Fruit fly (Drosophila melanogaster): ENCODE measurements around the gene CG3631.
A peak's percentile ranks its signal among the peaks of the same experiment; 100 is the strongest.

The CG3631 gene

dm6 chr3R:14879207-14879863 lies at the start of gene CG3631:
Gene CG3631, plus strand, starts transcription at chr3R:14879457.
- TF ChIP-seq CG8478 (optimal IDR thresholded peaks at IDR 0.05) (no peak), CTCF (optimal IDR thresholded peaks at IDR 0.05) (no peak)

DNA sequence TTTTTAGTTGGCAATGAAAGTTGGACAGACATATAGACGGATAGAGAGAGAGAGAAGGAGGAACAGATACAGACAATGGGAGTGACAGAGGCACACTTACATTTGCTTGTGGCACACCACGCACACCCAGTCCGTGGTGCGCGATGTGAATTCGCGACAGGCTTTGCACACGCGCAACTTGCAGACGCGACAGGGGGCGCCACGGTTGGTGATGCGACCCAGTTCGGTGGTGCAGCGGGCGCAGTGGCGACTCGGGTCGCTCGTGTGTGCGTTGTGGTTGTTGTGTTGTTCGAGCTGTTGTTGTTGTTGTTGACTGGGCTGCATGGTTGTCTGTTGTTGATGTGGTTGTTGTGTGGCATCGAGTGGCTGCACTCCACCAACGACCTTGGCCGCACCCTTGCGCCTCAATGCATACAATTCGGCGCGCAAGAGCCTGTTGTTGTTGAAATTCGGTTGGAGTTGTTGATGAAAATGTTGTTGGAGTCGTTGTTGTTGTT lies 48.9 kb upstream of the CG3631 start:
- TF ChIP-seq CG8478 (optimal IDR thresholded peaks at IDR 0.05) (no peak), CTCF (optimal IDR thresholded peaks at IDR 0.05) (peak; percentile 4 to 11)

DNA sequence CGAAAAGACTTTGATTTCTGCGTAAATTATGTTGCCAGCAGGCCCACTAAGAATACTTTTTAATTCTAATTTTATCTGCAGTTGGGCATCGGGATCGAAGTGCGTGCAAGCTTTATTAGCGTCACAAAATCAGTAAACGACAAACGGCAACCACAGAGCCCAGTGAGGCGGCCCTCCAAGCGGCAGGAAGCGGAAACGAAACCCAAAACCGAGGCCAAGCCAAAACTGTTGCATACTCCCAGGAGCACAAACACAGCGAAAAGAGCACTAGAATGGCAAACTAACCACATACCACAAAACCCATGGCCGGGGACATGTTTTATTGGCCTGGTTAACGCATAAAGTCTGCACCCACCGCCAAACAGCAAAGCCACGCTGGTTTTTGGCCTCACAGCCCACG lies 47.0 kb upstream of the CG3631 start:
- TF ChIP-seq CTCF (optimal IDR thresholded peaks at IDR 0.05) = peak; percentile 17 to 55
- TF ChIP-seq CG8478 (optimal IDR thresholded peaks at IDR 0.05) = no peak

dm6 chr3R:14844743-14845142 lies 34.5 kb upstream of the CG3631 start, which contains the start of gene CG3610:
Gene CG3610, plus strand, starts transcription at chr3R:14845043.
- no peak for TF ChIP-seq CTCF (optimal IDR thresholded peaks at IDR 0.05)
- no peak for TF ChIP-seq CG8478 (optimal IDR thresholded peaks at IDR 0.05)

DNA sequence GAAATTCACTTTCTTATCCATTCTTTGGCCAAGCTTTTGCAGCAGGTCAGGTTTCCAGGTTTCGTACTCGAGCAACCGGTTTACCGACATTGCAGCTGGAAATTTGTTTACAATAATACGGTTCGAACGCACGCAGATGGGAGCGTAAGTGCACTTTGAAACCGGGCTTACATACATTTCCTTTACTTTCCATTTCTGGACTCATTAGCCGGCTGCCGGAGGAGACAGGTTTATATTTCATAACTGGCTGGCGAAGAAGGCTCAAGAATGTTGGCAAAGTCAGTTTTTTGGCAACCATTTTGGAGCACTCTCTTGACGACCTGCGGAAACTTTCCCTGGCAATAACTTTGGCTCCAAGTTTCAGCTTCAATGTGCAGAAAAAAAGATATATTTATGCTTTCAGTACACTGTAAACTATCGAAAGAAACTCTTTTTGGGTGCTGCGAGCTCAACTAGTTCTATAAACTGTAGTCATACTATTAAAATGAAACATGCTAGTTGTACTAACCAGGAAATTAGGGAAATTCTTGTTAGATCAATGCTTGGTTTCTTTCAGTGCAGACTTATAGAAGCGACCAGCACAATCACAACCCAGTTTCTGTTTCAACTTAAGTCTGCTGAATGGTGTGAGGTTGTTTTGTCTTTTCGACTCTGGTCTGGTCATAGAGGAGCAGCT lies 32.2 kb upstream of the CG3631 start:
- TF ChIP-seq CG8478 (optimal IDR thresholded peaks at IDR 0.05) = no peak
- no peak for TF ChIP-seq CTCF (optimal IDR thresholded peaks at IDR 0.05)

DNA sequence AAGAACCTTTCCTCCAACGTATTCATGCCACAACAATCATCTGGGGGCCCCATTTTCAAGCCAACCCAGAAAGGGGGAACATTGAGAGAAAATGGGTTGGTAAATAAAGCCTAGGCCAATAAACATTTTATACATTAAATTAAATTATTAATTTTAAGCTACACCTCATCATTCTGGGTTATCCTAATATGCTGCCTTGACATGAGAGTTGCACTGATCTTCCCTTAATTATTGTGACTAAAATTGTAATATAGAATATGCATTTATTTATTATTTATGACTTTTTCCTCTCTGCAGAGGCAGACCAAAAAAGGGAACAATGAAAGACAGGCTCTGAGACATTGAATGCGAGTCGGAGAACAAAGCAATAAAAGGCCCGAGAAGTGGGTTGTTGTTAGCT lies 31.4 kb upstream of the CG3631 start:
- TF ChIP-seq CTCF (optimal IDR thresholded peaks at IDR 0.05) = no peak
- no peak for TF ChIP-seq CG8478 (optimal IDR thresholded peaks at IDR 0.05)

DNA sequence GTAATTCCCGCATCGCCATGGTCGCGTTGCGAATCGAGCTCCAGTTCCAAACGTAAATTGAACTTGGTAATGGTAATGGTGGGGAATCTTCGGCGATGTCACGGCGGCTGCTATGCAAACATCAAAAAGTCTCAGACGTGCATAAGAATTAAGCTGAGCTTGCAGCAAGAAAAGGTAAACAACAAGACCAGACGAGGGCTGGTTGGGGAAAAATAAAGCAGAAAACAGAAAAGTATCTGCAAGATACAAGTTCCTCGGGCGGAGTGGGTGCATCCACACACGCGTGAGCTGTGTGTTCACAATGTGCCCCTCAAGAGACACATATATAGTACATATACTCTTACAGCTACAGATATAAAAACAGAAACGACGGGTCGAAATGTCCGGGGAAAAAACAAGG lies 26.6 kb upstream of the CG3631 start:
- TF ChIP-seq CG8478 (optimal IDR thresholded peaks at IDR 0.05) = no peak
- TF ChIP-seq CTCF (optimal IDR thresholded peaks at IDR 0.05) = no peak

- TF ChIP-seq CG8478 (optimal IDR thresholded peaks at IDR 0.05) (no peak), CTCF (optimal IDR thresholded peaks at IDR 0.05) (no peak)
Measured at dm6 chr3R:14853767-14854191, 25.5 kb upstream of the CG3631 start.

- TF ChIP-seq CTCF (optimal IDR thresholded peaks at IDR 0.05) (no peak), CG8478 (optimal IDR thresholded peaks at IDR 0.05) (no peak)
Measured at dm6 chr3R:14864819-14865218, 14.4 kb upstream of the CG3631 start.

dm6 chr3R:14873345-14873744 lies 5.9 kb upstream of the CG3631 start:
- TF ChIP-seq CG8478 (optimal IDR thresholded peaks at IDR 0.05) (no peak), CTCF (optimal IDR thresholded peaks at IDR 0.05) (no peak)

dm6 chr3R:14875274-14875964 lies 3.8 kb upstream of the CG3631 start, which contains the start of gene btsz:
Gene btsz, minus strand, starts transcription at chr3R:14875488.
- TF ChIP-seq CG8478 (optimal IDR thresholded peaks at IDR 0.05) (no peak), CTCF (optimal IDR thresholded peaks at IDR 0.05) (no peak)

DNA sequence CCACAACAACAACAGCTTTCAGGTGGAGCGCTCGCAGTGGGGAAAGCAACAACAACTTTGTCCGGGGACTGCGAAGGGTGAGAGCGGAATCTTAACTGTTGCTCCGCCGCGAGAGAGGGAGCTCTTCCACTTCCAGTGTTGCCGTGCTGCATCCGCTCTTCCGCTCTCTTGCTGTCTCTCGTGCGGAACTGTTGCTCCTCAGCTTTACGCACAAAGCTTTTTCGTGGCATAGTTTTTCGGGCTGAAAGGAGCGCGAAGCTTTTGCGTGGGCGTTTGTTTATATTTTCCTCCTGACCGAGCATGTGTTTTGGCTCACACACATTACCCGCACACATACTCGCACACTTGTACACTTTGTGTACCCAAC lies 3.3 kb upstream of the CG3631 start:
- TF ChIP-seq CG8478 (optimal IDR thresholded peaks at IDR 0.05) = no peak

dm6 chr3R:14878145-14878544 lies 1.1 kb upstream of the CG3631 start:
- TF ChIP-seq CTCF (optimal IDR thresholded peaks at IDR 0.05) (no peak), CG8478 (optimal IDR thresholded peaks at IDR 0.05) (no peak)

DNA sequence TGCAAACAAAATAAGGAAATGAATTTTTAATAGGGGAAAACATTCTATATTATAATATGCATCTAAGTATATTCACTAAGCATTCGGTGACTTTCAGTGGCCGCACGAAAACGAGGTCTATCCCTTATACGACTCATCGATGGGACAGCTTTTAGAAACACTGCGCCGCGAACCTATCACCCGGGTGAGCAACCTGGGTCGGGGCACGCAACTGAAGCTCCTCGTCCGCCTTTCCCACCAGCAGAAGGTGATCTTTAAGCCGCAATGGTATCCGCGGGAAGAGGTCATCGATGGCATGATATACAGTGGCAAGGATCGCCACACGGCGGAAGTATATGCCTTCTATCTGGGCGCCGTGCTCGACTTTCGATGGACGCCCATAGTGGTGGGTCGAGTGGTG lies 1.6 kb downstream of the CG3631 start:
- TF ChIP-seq CTCF (optimal IDR thresholded peaks at IDR 0.05) = no peak
- no peak for TF ChIP-seq CG8478 (optimal IDR thresholded peaks at IDR 0.05)

dm6 chr3R:14886011-14886534 lies 6.8 kb downstream of the CG3631 start, which contains the start of the genes Rrp6, CG33331 and CG33332:
Gene Rrp6, minus strand, starts transcription at chr3R:14886246.
Gene CG33331, plus strand, starts transcription at chr3R:14886456.
Gene CG33332, plus strand, starts transcription at chr3R:14886456.
- TF ChIP-seq CG8478 (optimal IDR thresholded peaks at IDR 0.05) (no peak), CTCF (optimal IDR thresholded peaks at IDR 0.05) (no peak)
